Fruit fly (Drosophila melanogaster): ENCODE results near the gene Brd.

- TF ChIP-seq CG8478 (optimal IDR thresholded peaks at IDR 0.05) (no peak), CTCF (optimal IDR thresholded peaks at IDR 0.05) (no peak)
Measured at dm6 chr3L:14984521-14985150, 12.2 kb downstream of the Brd start, which contains the start of gene mnd.
